Worm (Caenorhabditis elegans) whole organism, midembryonic: ENCODE data around the gene ZK1240.5.

Experiments used
- T22C8.4 ChIP-seq: fragments of 200-800 bp; sonication (Bioruptor generic); IDR thresholded peaks from 2 replicates; pipeline ENCODE4 v1.3.6; 2022; ENCODE audit warnings: missing genetic modification characterization, missing compliant biosample characterization
- cog-1 ChIP-seq: sonication (generic microtip); optimal IDR thresholded peaks from 2 replicates; lab custom pipeline; 2016; ENCODE audit warnings: missing genetic modification characterization, missing compliant biosample characterization
- flt-1 ChIP-seq: fragments of 200-800 bp; sonication (Bioruptor generic); IDR thresholded peaks from 2 replicates; pipeline ENCODE4 v1.3.6; 2022; ENCODE audit warnings: missing genetic modification characterization, missing compliant biosample characterization
- klf-2 ChIP-seq: fragments of 200-800 bp; sonication (Bioruptor generic); conservative IDR thresholded peaks from 2 replicates; pipeline ENCODE4 v1.3.6; 2022; ENCODE audit warnings: missing genetic modification reagents, missing genetic modification characterization, missing compliant biosample characterization

ce11 chrII:2302330-2302729 is 15.4 kb downstream of the ZK1240.5 start, which contains the start of gene B0281.6:
- TF ChIP-seq T22C8.4 (GFP tag; lab: Robert Waterston, UW): no peak
- TF ChIP-seq flt-1: no peak
- TF ChIP-seq cog-1 (tag; lab: Kevin White, UChicago): no peak
- TF ChIP-seq klf-2 (GFP tag; lab: Robert Waterston, UW): no peak
